Worm (Caenorhabditis elegans) whole organism, young adult: ENCODE results near the gene C47E8.4.
A peak's percentile ranks its signal among the peaks of the same experiment; 100 is the strongest.

Experiments used
- B0019.2 ChIP-seq: fragments of 200-800 bp; sonication (Bioruptor generic); conservative IDR thresholded peaks from 2 replicates; pipeline ENCODE4 v1.3.6; 2022; ENCODE audit warnings: missing genetic modification reagents, missing genetic modification characterization, missing compliant biosample characterization
- B0336.3 ChIP-seq: fragments of 200-800 bp; sonication (Bioruptor generic); IDR thresholded peaks from 2 replicates; pipeline ENCODE4 v1.3.6; 2022; ENCODE audit warnings: missing genetic modification characterization, missing compliant biosample characterization
- F33H1.4 ChIP-seq: fragments of 200-800 bp; sonication (Bioruptor generic); IDR thresholded peaks from 2 replicates; pipeline ENCODE4 v1.3.6; 2022; ENCODE audit warnings: missing genetic modification reagents, missing genetic modification characterization, missing compliant biosample characterization
- T07F8.4 ChIP-seq: sonication (generic microtip); optimal IDR thresholded peaks from 2 replicates; lab custom pipeline; 2016; ENCODE audit warnings: mild to moderate bottlenecking, missing genetic modification characterization, moderate library complexity, missing compliant biosample characterization
- Y53G8AR.9 ChIP-seq: fragments of 200-800 bp; sonication (Bioruptor generic); conservative IDR thresholded peaks from 2 replicates; pipeline ENCODE4 v1.3.6; 2022; ENCODE audit warnings: missing genetic modification reagents, missing genetic modification characterization, missing compliant biosample characterization
- Y56A3A.18 ChIP-seq: fragments of 200-800 bp; sonication (Bioruptor generic); IDR thresholded peaks from 2 replicates; pipeline ENCODE4 v1.3.6; 2022; ENCODE audit warnings: missing genetic modification reagents, missing genetic modification characterization, missing compliant biosample characterization
- Y95B8A.8 ChIP-seq: fragments of 200-800 bp; sonication (Bioruptor generic); IDR thresholded peaks from 2 replicates; pipeline ENCODE4 v1.3.6; 2022; ENCODE audit warnings: missing genetic modification reagents, missing genetic modification characterization, missing compliant biosample characterization
- athp-1 ChIP-seq: sonication (generic microtip); optimal IDR thresholded peaks from 2 replicates; lab custom pipeline; 2017; ENCODE audit warnings: mild to moderate bottlenecking, missing genetic modification characterization, missing compliant biosample characterization
- bed-1 ChIP-seq: fragments of 200-800 bp; sonication (Bioruptor generic); IDR thresholded peaks from 2 replicates; pipeline ENCODE4 v1.3.6; 2022; ENCODE audit warnings: missing genetic modification reagents, missing genetic modification characterization, missing compliant biosample characterization
- cebp-1 ChIP-seq, 2 experiments: fragments of 200-800 bp in 1 of 2; sonication (Bioruptor generic) in 1 of 2; sonication (generic microtip) in 1 of 2; IDR thresholded peaks in 1 of 2; optimal IDR thresholded peaks in 1 of 2; 2 replicates each; pipeline versions ENCODE4 v1.3.6 to Lab custom; 2017 to 2022; ENCODE audit warnings: missing compliant biosample characterization in 2 of 2, missing genetic modification characterization in 2 of 2, mild to moderate bottlenecking in 1 of 2, missing genetic modification reagents in 1 of 2, moderate library complexity in 1 of 2
- cebp-2 ChIP-seq: fragments of 200-800 bp; sonication (Bioruptor generic); IDR thresholded peaks from 2 replicates; pipeline ENCODE4 v1.3.6; 2022; ENCODE audit warnings: missing genetic modification characterization, missing compliant biosample characterization
- chd-7 ChIP-seq: sonication (generic microtip); optimal IDR thresholded peaks from 2 replicates; lab custom pipeline; 2016; ENCODE audit warnings: mild to moderate bottlenecking, missing genetic modification characterization, moderate library complexity, missing compliant biosample characterization
- dox-1 ChIP-seq: fragments of 200-800 bp; sonication (Bioruptor generic); IDR thresholded peaks from 2 replicates; pipeline ENCODE4 v1.3.6; 2022; ENCODE audit warnings: missing genetic modification reagents, missing genetic modification characterization, missing compliant biosample characterization
- egl-44 ChIP-seq: fragments of 200-800 bp; sonication (Bioruptor generic); IDR thresholded peaks from 2 replicates; pipeline ENCODE4 v1.3.6; 2022; ENCODE audit warnings: missing genetic modification reagents, missing genetic modification characterization, missing compliant biosample characterization
- egrh-3 ChIP-seq: fragments of 200-800 bp; sonication (Bioruptor generic); IDR thresholded peaks from 2 replicates; pipeline ENCODE4 v1.3.6; 2022; ENCODE audit warnings: missing genetic modification reagents, missing genetic modification characterization, missing compliant biosample characterization
- ets-4 ChIP-seq: fragments of 200-800 bp; sonication (Bioruptor generic); optimal IDR thresholded peaks from 2 replicates; lab custom pipeline; 2018; ENCODE audit warnings: mild to moderate bottlenecking, missing genetic modification characterization, missing compliant biosample characterization
- fkh-3 ChIP-seq: sonication (generic microtip); optimal IDR thresholded peaks from 2 replicates; lab custom pipeline; 2016; ENCODE audit warnings: mild to moderate bottlenecking, missing genetic modification characterization, missing compliant biosample characterization
- gei-17 ChIP-seq: fragments of 200-800 bp; sonication (Bioruptor generic); optimal IDR thresholded peaks from 2 replicates; lab custom pipeline; 2018; ENCODE audit warnings: mild to moderate bottlenecking, missing genetic modification characterization, missing compliant biosample characterization
- hlh-26 ChIP-seq: fragments of 200-800 bp; sonication (Bioruptor generic); conservative IDR thresholded peaks from 2 replicates; pipeline ENCODE4 v1.3.6; 2022; ENCODE audit warnings: missing genetic modification reagents, missing genetic modification characterization, missing compliant biosample characterization
- hrde-1 ChIP-seq: sonication (generic microtip); optimal IDR thresholded peaks from 2 replicates; lab custom pipeline; 2016; ENCODE audit warnings: missing genetic modification characterization, mild to moderate bottlenecking, missing compliant biosample characterization, moderate library complexity, missing genotype, missing genetic modification reagents, borderline replicate concordance
- hsf-1 ChIP-seq: fragments of 200-800 bp; sonication (Bioruptor generic); IDR thresholded peaks from 2 replicates; pipeline ENCODE4 v1.3.6; 2022; ENCODE audit warnings: missing genetic modification reagents, missing genetic modification characterization, missing compliant biosample characterization
- let-526 ChIP-seq: fragments of 200-800 bp; sonication (Bioruptor generic); IDR thresholded peaks from 2 replicates; pipeline ENCODE4 v1.3.6; 2022; ENCODE audit warnings: missing genetic modification reagents, missing genetic modification characterization, missing compliant biosample characterization
- lsl-1 ChIP-seq: fragments of 200-800 bp; sonication (Bioruptor generic); optimal IDR thresholded peaks from 2 replicates; lab custom pipeline; 2018; ENCODE audit warnings: mild to moderate bottlenecking, missing genetic modification characterization, moderate library complexity, missing compliant biosample characterization
- madf-6 ChIP-seq: fragments of 200-800 bp; sonication (Bioruptor generic); IDR thresholded peaks from 2 replicates; pipeline ENCODE4 v1.3.6; 2022; ENCODE audit warnings: missing genetic modification reagents, missing genetic modification characterization, missing compliant biosample characterization
- mcd-1 ChIP-seq: fragments of 200-800 bp; sonication (Bioruptor generic); IDR thresholded peaks from 2 replicates; pipeline ENCODE4 v1.3.6; 2022; ENCODE audit warnings: missing genetic modification reagents, missing genetic modification characterization, missing compliant biosample characterization
- nfya-2 ChIP-seq: fragments of 200-800 bp; sonication (Bioruptor generic); IDR thresholded peaks from 2 replicates; pipeline ENCODE4 v1.3.6; 2022; ENCODE audit warnings: missing genetic modification reagents, missing genetic modification characterization, missing compliant biosample characterization
- nfyb-1 ChIP-seq: fragments of 200-800 bp; sonication (Bioruptor generic); IDR thresholded peaks from 2 replicates; pipeline ENCODE4 v1.3.6; 2022; ENCODE audit warnings: missing genetic modification reagents, missing genetic modification characterization, missing compliant biosample characterization
- nhr-120 ChIP-seq: fragments of 200-800 bp; sonication (Bioruptor generic); IDR thresholded peaks from 2 replicates; pipeline ENCODE4 v1.3.6; 2022; ENCODE audit warnings: missing genetic modification characterization, missing compliant biosample characterization
- pha-4 ChIP-seq: fragments of 150-350 bp; sonication (generic microtip); optimal IDR thresholded peaks from 2 replicates; lab custom pipeline; 2014; ENCODE audit warnings: missing biosample characterization, missing genetic modification reagents, missing genetic modification characterization
- sea-2 ChIP-seq: fragments of 200-800 bp; sonication (Bioruptor generic); IDR thresholded peaks from 2 replicates; pipeline ENCODE4 v1.3.6; 2022; ENCODE audit warnings: missing genetic modification characterization, missing compliant biosample characterization
- snpc-1.1 ChIP-seq: sonication (generic microtip); optimal IDR thresholded peaks from 2 replicates; lab custom pipeline; 2017; ENCODE audit warnings: missing genetic modification characterization, mild to moderate bottlenecking, missing compliant biosample characterization, antibody characterized with exemption, moderate library complexity, missing genotype, missing genetic modification reagents; ENCODE audit not compliant: insufficient read depth
- snpc-3.4 ChIP-seq: sonication (generic microtip); optimal IDR thresholded peaks from 2 replicates; lab custom pipeline; 2017; ENCODE audit warnings: missing genetic modification characterization, mild to moderate bottlenecking, missing compliant biosample characterization, antibody characterized with exemption, moderate library complexity, missing genotype, missing genetic modification reagents
- snpc-4 ChIP-seq, 5 experiments: fragments of 150-350 bp in 1 of 5; sonication (generic microtip) in 4 of 5; optimal IDR thresholded peaks; 2 replicates each; lab custom pipeline; 2014 to 2018; ENCODE audit warnings: missing genetic modification characterization in 5 of 5, missing biosample characterization in 3 of 5, antibody characterized with exemption in 2 of 5, mild to moderate bottlenecking in 2 of 5, missing compliant biosample characterization in 2 of 5, missing genotype in 2 of 5, moderate library complexity in 2 of 5, missing genetic modification reagents in 1 of 5
- somi-1 ChIP-seq: fragments of 200-800 bp; sonication (Bioruptor generic); optimal IDR thresholded peaks from 2 replicates; lab custom pipeline; 2018; ENCODE audit warnings: mild to moderate bottlenecking, missing genetic modification characterization, missing compliant biosample characterization
- tbx-9 ChIP-seq: sonication (generic microtip); optimal IDR thresholded peaks from 2 replicates; lab custom pipeline; 2016; ENCODE audit warnings: borderline replicate concordance, missing genetic modification characterization, inconsistent platforms, missing compliant biosample characterization
- zfh-2 ChIP-seq: fragments of 200-800 bp; sonication (Bioruptor generic); conservative IDR thresholded peaks from 2 replicates; pipeline ENCODE4 v1.3.6; 2022; ENCODE audit warnings: missing genetic modification reagents, missing genetic modification characterization, missing compliant biosample characterization
- zim-3 ChIP-seq: sonication (generic microtip); optimal IDR thresholded peaks from 2 replicates; lab custom pipeline; 2017; ENCODE audit warnings: mild to moderate bottlenecking, missing genetic modification characterization, moderate library complexity, missing compliant biosample characterization
- ztf-18 ChIP-seq: sonication (generic microtip); optimal IDR thresholded peaks from 2 replicates; lab custom pipeline; 2016; ENCODE audit warnings: missing genotype, mild to moderate bottlenecking, missing genetic modification characterization, missing compliant biosample characterization
- ztf-22 ChIP-seq: fragments of 200-800 bp; sonication (Bioruptor generic); optimal IDR thresholded peaks from 2 replicates; lab custom pipeline; 2018; ENCODE audit warnings: mild to moderate bottlenecking, missing genetic modification characterization, moderate library complexity, missing compliant biosample characterization
- ztf-6 ChIP-seq: fragments of 200-800 bp; sonication (Bioruptor generic); IDR thresholded peaks from 2 replicates; pipeline ENCODE4 v1.3.6; 2022; ENCODE audit warnings: missing genetic modification reagents, missing genetic modification characterization, missing compliant biosample characterization

C47E8.4 gene

DNA sequence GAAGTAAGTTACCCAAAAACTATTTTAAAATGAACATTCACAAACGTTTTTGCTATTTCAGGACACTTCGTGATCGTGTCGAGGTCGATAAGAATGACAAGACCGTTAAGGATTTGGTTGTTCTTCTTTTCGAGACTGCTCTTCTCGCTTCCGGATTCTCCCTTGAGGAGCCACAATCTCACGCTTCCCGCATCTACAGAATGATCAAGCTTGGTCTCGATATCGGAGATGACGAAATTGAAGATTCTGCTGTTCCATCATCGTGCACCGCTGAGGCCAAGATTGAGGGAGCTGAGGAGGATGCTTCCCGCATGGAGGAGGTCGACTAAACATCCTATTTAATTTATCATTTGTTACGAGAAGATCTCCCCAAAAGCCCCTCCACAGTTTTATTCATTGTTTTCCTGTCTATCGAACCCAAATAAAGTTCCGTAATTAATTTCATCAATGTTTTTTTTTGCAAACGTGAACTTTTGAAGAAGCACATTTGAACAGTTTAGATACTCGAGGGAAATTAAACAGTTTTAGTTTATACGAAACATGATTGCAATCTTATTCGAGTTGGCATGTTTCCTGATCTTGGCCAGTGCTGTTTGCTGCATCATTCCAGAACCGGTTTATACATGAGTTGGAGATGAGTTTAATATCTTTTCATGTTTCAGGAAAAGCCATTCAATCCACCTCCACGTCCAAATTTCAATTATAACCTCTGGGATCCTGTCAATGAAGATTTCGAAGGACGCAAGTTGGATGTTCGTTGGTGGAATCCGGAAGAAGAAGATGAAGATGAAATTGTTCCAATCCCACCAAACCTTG, 3.0 kb upstream of the C47E8.4 start, which contains the start of gene C47E8.11 (continued):
- TF ChIP-seq ztf-18 (tag; lab: Kevin White, UChicago) (peak; percentile 43), nfya-2 (peak; percentile 84; the same call in 1 of the 2 replicates), egrh-3 (GFP tag; lab: Robert Waterston, UW) (no peak), sea-2 (GFP tag; lab: Robert Waterston, UW) (no peak), tbx-9 (tag; lab: Kevin White, UChicago) (no peak), ztf-22 (GFP tag; lab: Kevin White, UChicago) (no peak), fkh-3 (tag; lab: Kevin White, UChicago) (no peak), pha-4 (no peak), somi-1 (GFP tag; lab: Kevin White, UChicago) (peak; percentile 26), T07F8.4 (tag; lab: Kevin White, UChicago) (peak; percentile 7), hlh-26 (GFP tag; lab: Robert Waterston, UW) (no peak), nhr-120 (GFP tag; lab: Robert Waterston, UW) (no peak), zim-3 (tag; lab: Kevin White, UChicago) (peak; percentile 50), ets-4 (peak; percentile 46), cebp-1 (GFP tag; IDR thresholded peaks at IDR 0.05; lab: Robert Waterston, UW) (no peak), cebp-1 (tag; optimal IDR thresholded peaks at IDR 0.05; lab: Kevin White, UChicago) (peak; percentile 69), lsl-1 (GFP tag; lab: Kevin White, UChicago) (peak; percentile 52), chd-7 (tag; lab: Kevin White, UChicago) (no peak), snpc-1.1 (tag; lab: Kevin White, UChicago) (no peak), let-526 (no peak; the same call in 1 of the 2 replicates), gei-17 (GFP tag; lab: Kevin White, UChicago) (peak; percentile 42), athp-1 (tag; lab: Kevin White, UChicago) (peak; percentile 41)

- TF ChIP-seq nfyb-1 = peak; percentile 7; the same call in 1 of the 2 replicates
- no peak for TF ChIP-seq snpc-4 (GFP tag; optimal IDR thresholded peaks at IDR 0.05; lab: Kevin White, UChicago)
- peak in 1 of 4 experiments; percentile 30 for TF ChIP-seq snpc-4 (tag; optimal IDR thresholded peaks at IDR 0.05; lab: Kevin White, UChicago)
- TF ChIP-seq madf-6 (GFP tag; lab: Robert Waterston, UW) = peak; percentile 5; the same call in 1 of the 2 replicates
- peak; percentile 29 for TF ChIP-seq lsl-1 (GFP tag; lab: Kevin White, UChicago)
- TF ChIP-seq mcd-1 (GFP tag; lab: Robert Waterston, UW) = peak; percentile 40; the same call in 1 of the 2 replicates
- 0 out of 2 replicates have a peak, but pooled peaks have one; percentile 54 for TF ChIP-seq zfh-2
- no peak for TF ChIP-seq F33H1.4
- TF ChIP-seq ztf-6 = peak; percentile 17; the same call in 1 of the 2 replicates
- peak; percentile 5 for TF ChIP-seq B0336.3 (GFP tag; lab: Robert Waterston, UW)
- TF ChIP-seq dox-1 = peak; percentile 9
- TF ChIP-seq hrde-1 (tag; lab: Kevin White, UChicago) = no peak
- TF ChIP-seq B0019.2 (GFP tag; lab: Robert Waterston, UW) = no peak
- TF ChIP-seq egl-44 (GFP tag; lab: Robert Waterston, UW) = no peak; the same call in none of the 2 replicates
- peak; percentile 26 for TF ChIP-seq snpc-3.4
- TF ChIP-seq bed-1 (GFP tag; lab: Robert Waterston, UW) = 0 out of 2 replicates have a peak, but pooled peaks have one; percentile 15
- TF ChIP-seq Y95B8A.8 (GFP tag; lab: Robert Waterston, UW) = peak; percentile 7; the same call in 1 of the 2 replicates
- TF ChIP-seq hsf-1 (GFP tag; lab: Robert Waterston, UW) = peak; percentile 66
- TF ChIP-seq cebp-1 (GFP tag; IDR thresholded peaks at IDR 0.05; lab: Robert Waterston, UW) = no peak
- TF ChIP-seq cebp-1 (tag; optimal IDR thresholded peaks at IDR 0.05; lab: Kevin White, UChicago) = peak; percentile 12
- TF ChIP-seq Y56A3A.18 = peak; percentile 23
- no peak for TF ChIP-seq chd-7 (tag; lab: Kevin White, UChicago)
- peak; percentile 33; the same call in 1 of the 2 replicates for TF ChIP-seq cebp-2 (GFP tag; lab: Robert Waterston, UW)
- TF ChIP-seq Y53G8AR.9 = peak; percentile 28; the same call in 1 of the 2 replicates
Measured at ce11 chrV:14687106-14687964, 2.0 kb upstream of the C47E8.4 start.
